Worm (Caenorhabditis elegans) whole organism, young adult: ENCODE data around the gene twk-5.

ENCODE experiments used
- B0019.2 ChIP-seq: fragments of 200-800 bp; sonication (Bioruptor generic); conservative IDR thresholded peaks from 2 replicates; pipeline ENCODE4 v1.3.6; 2022; ENCODE audit warnings: missing genetic modification reagents, missing genetic modification characterization, missing compliant biosample characterization
- B0261.1 ChIP-seq: sonication (generic microtip); optimal IDR thresholded peaks from 2 replicates; lab custom pipeline; 2016; ENCODE audit warnings: mild to moderate bottlenecking, missing genetic modification characterization, moderate library complexity, missing compliant biosample characterization
- C06A6.2 ChIP-seq: fragments of 200-800 bp; sonication (Bioruptor generic); conservative IDR thresholded peaks from 2 replicates; pipeline ENCODE4 v1.3.6; 2022; ENCODE audit warnings: missing genetic modification characterization, missing compliant biosample characterization
- F22D6.2 ChIP-seq: sonication (generic microtip); optimal IDR thresholded peaks from 2 replicates; lab custom pipeline; 2016; ENCODE audit warnings: mild to moderate bottlenecking, missing genetic modification characterization, missing compliant biosample characterization
- F39B2.1 ChIP-seq: fragments of 200-800 bp; sonication (Bioruptor generic); IDR thresholded peaks from 2 replicates; pipeline ENCODE4 v1.3.6; 2022; ENCODE audit warnings: missing genetic modification reagents, missing genetic modification characterization, missing compliant biosample characterization
- F52B5.7 ChIP-seq: sonication (generic microtip); optimal IDR thresholded peaks from 2 replicates; lab custom pipeline; 2016; ENCODE audit warnings: mild to moderate bottlenecking, missing genetic modification characterization, missing compliant biosample characterization
- F57A8.1 ChIP-seq: fragments of 200-800 bp; sonication (Bioruptor generic); optimal IDR thresholded peaks from 2 replicates; lab custom pipeline; 2018; ENCODE audit warnings: mild to moderate bottlenecking, missing genetic modification characterization, moderate library complexity, missing compliant biosample characterization
- K11D2.4 ChIP-seq: fragments of 200-800 bp; sonication (Bioruptor generic); IDR thresholded peaks from 2 replicates; pipeline ENCODE4 v1.3.6; 2022; ENCODE audit warnings: missing genetic modification reagents, missing genetic modification characterization, missing compliant biosample characterization
- T07F8.4 ChIP-seq: sonication (generic microtip); optimal IDR thresholded peaks from 2 replicates; lab custom pipeline; 2016; ENCODE audit warnings: mild to moderate bottlenecking, missing genetic modification characterization, moderate library complexity, missing compliant biosample characterization
- T26A5.8 ChIP-seq: sonication (generic microtip); optimal IDR thresholded peaks from 2 replicates; lab custom pipeline; 2016; ENCODE audit warnings: missing genetic modification characterization, missing compliant biosample characterization
- Y79H2A.3 ChIP-seq: fragments of 200-800 bp; sonication (Bioruptor generic); conservative IDR thresholded peaks from 2 replicates; pipeline ENCODE4 v1.3.6; 2022; ENCODE audit warnings: missing genetic modification reagents, missing genetic modification characterization, missing compliant biosample characterization
- ZK185.1 ChIP-seq: sonication (generic microtip); optimal IDR thresholded peaks from 2 replicates; lab custom pipeline; 2016; ENCODE audit warnings: mild to moderate bottlenecking, missing genetic modification characterization, missing compliant biosample characterization; ENCODE audit not compliant: poor library complexity, severe bottlenecking
- aptf-3 ChIP-seq: fragments of 200-800 bp; sonication (Bioruptor generic); IDR thresholded peaks from 2 replicates; pipeline ENCODE4 v1.3.6; 2022; ENCODE audit warnings: missing genetic modification characterization, missing compliant biosample characterization
- atf-7 ChIP-seq: sonication (generic microtip); optimal IDR thresholded peaks from 2 replicates; lab custom pipeline; 2017; ENCODE audit warnings: mild to moderate bottlenecking, missing genetic modification characterization, missing compliant biosample characterization
- attf-3 ChIP-seq: fragments of 200-800 bp; sonication (Bioruptor generic); conservative IDR thresholded peaks from 2 replicates; pipeline ENCODE4 v1.3.6; 2022; ENCODE audit warnings: missing genetic modification reagents, missing genetic modification characterization, missing compliant biosample characterization
- attf-5 ChIP-seq: fragments of 200-800 bp; sonication (Bioruptor generic); optimal IDR thresholded peaks from 2 replicates; lab custom pipeline; 2018; ENCODE audit warnings: mild to moderate bottlenecking, missing genetic modification characterization, missing compliant biosample characterization
- bed-2 ChIP-seq: fragments of 200-800 bp; sonication (Bioruptor generic); IDR thresholded peaks from 2 replicates; pipeline ENCODE4 v1.3.6; 2022; ENCODE audit warnings: missing genetic modification reagents, missing genetic modification characterization, missing compliant biosample characterization
- cebp-1 ChIP-seq, 2 experiments: fragments of 200-800 bp in 1 of 2; sonication (Bioruptor generic) in 1 of 2; sonication (generic microtip) in 1 of 2; IDR thresholded peaks in 1 of 2; optimal IDR thresholded peaks in 1 of 2; 2 replicates each; pipeline versions ENCODE4 v1.3.6 to Lab custom; 2017 to 2022; ENCODE audit warnings: missing compliant biosample characterization in 2 of 2, missing genetic modification characterization in 2 of 2, mild to moderate bottlenecking in 1 of 2, missing genetic modification reagents in 1 of 2, moderate library complexity in 1 of 2
- ceh-40 ChIP-seq: fragments of 200-800 bp; sonication (Bioruptor generic); IDR thresholded peaks from 2 replicates; pipeline ENCODE4 v1.3.6; 2022; ENCODE audit warnings: missing genetic modification characterization, missing compliant biosample characterization
- ceh-58 ChIP-seq: fragments of 200-800 bp; sonication (Bioruptor generic); IDR thresholded peaks from 2 replicates; pipeline ENCODE4 v1.3.6; 2022; ENCODE audit warnings: missing genetic modification characterization, missing compliant biosample characterization
- ceh-91 ChIP-seq: fragments of 200-800 bp; sonication (Bioruptor generic); IDR thresholded peaks from 2 replicates; pipeline ENCODE4 v1.3.6; 2022; ENCODE audit warnings: missing genetic modification reagents, missing genetic modification characterization, missing compliant biosample characterization
- die-1 ChIP-seq: sonication (generic microtip); optimal IDR thresholded peaks from 2 replicates; lab custom pipeline; 2016; ENCODE audit warnings: missing genotype, mild to moderate bottlenecking, missing genetic modification characterization, missing compliant biosample characterization
- dpff-1 ChIP-seq: sonication (generic microtip); optimal IDR thresholded peaks from 2 replicates; lab custom pipeline; 2017; ENCODE audit warnings: mild to moderate bottlenecking, missing genetic modification characterization, missing compliant biosample characterization
- ekl-4 ChIP-seq: fragments of 200-800 bp; sonication (Bioruptor generic); IDR thresholded peaks from 2 replicates; pipeline ENCODE4 v1.3.6; 2022; ENCODE audit warnings: missing genetic modification reagents, missing genetic modification characterization, missing compliant biosample characterization
- him-1 ChIP-seq: sonication (generic microtip); optimal IDR thresholded peaks from 2 replicates; lab custom pipeline; 2016; ENCODE audit warnings: missing genotype, missing genetic modification reagents, missing genetic modification characterization, missing compliant biosample characterization
- hlh-12 ChIP-seq: sonication (generic microtip); optimal IDR thresholded peaks from 2 replicates; lab custom pipeline; 2016; ENCODE audit warnings: missing genetic modification characterization, missing compliant biosample characterization
- hlh-26 ChIP-seq: fragments of 200-800 bp; sonication (Bioruptor generic); conservative IDR thresholded peaks from 2 replicates; pipeline ENCODE4 v1.3.6; 2022; ENCODE audit warnings: missing genetic modification reagents, missing genetic modification characterization, missing compliant biosample characterization
- let-526 ChIP-seq: fragments of 200-800 bp; sonication (Bioruptor generic); IDR thresholded peaks from 2 replicates; pipeline ENCODE4 v1.3.6; 2022; ENCODE audit warnings: missing genetic modification reagents, missing genetic modification characterization, missing compliant biosample characterization
- lin-26 ChIP-seq: fragments of 200-800 bp; sonication (Bioruptor generic); IDR thresholded peaks from 2 replicates; pipeline ENCODE4 v1.3.6; 2022; ENCODE audit warnings: missing genetic modification reagents, missing genetic modification characterization, missing compliant biosample characterization
- lsl-1 ChIP-seq: fragments of 200-800 bp; sonication (Bioruptor generic); optimal IDR thresholded peaks from 2 replicates; lab custom pipeline; 2018; ENCODE audit warnings: mild to moderate bottlenecking, missing genetic modification characterization, moderate library complexity, missing compliant biosample characterization
- lsy-27 ChIP-seq: sonication (generic microtip); optimal IDR thresholded peaks from 2 replicates; lab custom pipeline; 2017; ENCODE audit warnings: missing genetic modification characterization, mild to moderate bottlenecking, missing compliant biosample characterization, antibody characterized with exemption, missing genotype, borderline replicate concordance; ENCODE audit not compliant: insufficient read depth
- mcd-1 ChIP-seq: fragments of 200-800 bp; sonication (Bioruptor generic); IDR thresholded peaks from 2 replicates; pipeline ENCODE4 v1.3.6; 2022; ENCODE audit warnings: missing genetic modification reagents, missing genetic modification characterization, missing compliant biosample characterization
- mel-28 ChIP-seq: sonication (generic microtip); optimal IDR thresholded peaks from 2 replicates; lab custom pipeline; 2016; ENCODE audit warnings: borderline replicate concordance, mild to moderate bottlenecking, missing genetic modification characterization, missing compliant biosample characterization
- mxl-1 ChIP-seq: sonication (generic microtip); optimal IDR thresholded peaks from 2 replicates; lab custom pipeline; 2016; ENCODE audit warnings: missing genetic modification characterization, missing compliant biosample characterization
- nfya-2 ChIP-seq: fragments of 200-800 bp; sonication (Bioruptor generic); IDR thresholded peaks from 2 replicates; pipeline ENCODE4 v1.3.6; 2022; ENCODE audit warnings: missing genetic modification reagents, missing genetic modification characterization, missing compliant biosample characterization
- nhr-179 ChIP-seq: sonication (generic microtip); optimal IDR thresholded peaks from 2 replicates; lab custom pipeline; 2016; ENCODE audit warnings: mild to moderate bottlenecking, missing genetic modification characterization, missing compliant biosample characterization
- nhr-80 ChIP-seq: sonication (generic microtip); optimal IDR thresholded peaks from 2 replicates; lab custom pipeline; 2016; ENCODE audit warnings: missing genetic modification characterization, missing compliant biosample characterization
- rpc-1 ChIP-seq, 2 experiments: fragments of 150-350 bp in 1 of 2; sonication (generic microtip) in 1 of 2; optimal IDR thresholded peaks; 2 replicates each; lab custom pipeline; 2014 to 2018; ENCODE audit warnings: missing biosample characterization in 1 of 2, missing genetic modification characterization in 1 of 2, missing genetic modification reagents in 1 of 2, missing genotype in 1 of 2
- sdz-38 ChIP-seq: sonication (generic microtip); optimal IDR thresholded peaks from 2 replicates; lab custom pipeline; 2016; ENCODE audit warnings: missing genotype, missing genetic modification characterization, missing compliant biosample characterization
- snpc-1.3 ChIP-seq: sonication (generic microtip); optimal IDR thresholded peaks from 2 replicates; lab custom pipeline; 2017; ENCODE audit warnings: missing genetic modification characterization, mild to moderate bottlenecking, missing compliant biosample characterization, antibody characterized with exemption, moderate library complexity, missing genotype, missing genetic modification reagents; ENCODE audit not compliant: insufficient read depth
- somi-1 ChIP-seq: fragments of 200-800 bp; sonication (Bioruptor generic); optimal IDR thresholded peaks from 2 replicates; lab custom pipeline; 2018; ENCODE audit warnings: mild to moderate bottlenecking, missing genetic modification characterization, missing compliant biosample characterization
- tbp1 ChIP-seq: fragments of 200-800 bp; sonication (Bioruptor generic); optimal IDR thresholded peaks from 2 replicates; lab custom pipeline; 2018; ENCODE audit warnings: mild to moderate bottlenecking, missing genetic modification characterization, missing compliant biosample characterization
- xnd-1 ChIP-seq: sonication (generic microtip); optimal IDR thresholded peaks from 2 replicates; lab custom pipeline; 2016; ENCODE audit warnings: missing genotype, missing genetic modification reagents, missing genetic modification characterization, missing compliant biosample characterization
- ztf-25 ChIP-seq: fragments of 200-800 bp; sonication (Bioruptor generic); IDR thresholded peaks from 2 replicates; pipeline ENCODE4 v1.3.6; 2022; ENCODE audit warnings: missing genetic modification reagents, missing genetic modification characterization, missing compliant biosample characterization
- ztf-26 ChIP-seq: sonication (generic microtip); optimal IDR thresholded peaks from 2 replicates; lab custom pipeline; 2017; ENCODE audit warnings: missing genetic modification characterization, missing compliant biosample characterization
- ztf-3 ChIP-seq: fragments of 200-800 bp; sonication (Bioruptor generic); optimal IDR thresholded peaks from 2 replicates; lab custom pipeline; 2018; ENCODE audit warnings: mild to moderate bottlenecking, missing genetic modification characterization, missing compliant biosample characterization
- ztf-6 ChIP-seq: fragments of 200-800 bp; sonication (Bioruptor generic); IDR thresholded peaks from 2 replicates; pipeline ENCODE4 v1.3.6; 2022; ENCODE audit warnings: missing genetic modification reagents, missing genetic modification characterization, missing compliant biosample characterization

twk-5 gene

DNA sequence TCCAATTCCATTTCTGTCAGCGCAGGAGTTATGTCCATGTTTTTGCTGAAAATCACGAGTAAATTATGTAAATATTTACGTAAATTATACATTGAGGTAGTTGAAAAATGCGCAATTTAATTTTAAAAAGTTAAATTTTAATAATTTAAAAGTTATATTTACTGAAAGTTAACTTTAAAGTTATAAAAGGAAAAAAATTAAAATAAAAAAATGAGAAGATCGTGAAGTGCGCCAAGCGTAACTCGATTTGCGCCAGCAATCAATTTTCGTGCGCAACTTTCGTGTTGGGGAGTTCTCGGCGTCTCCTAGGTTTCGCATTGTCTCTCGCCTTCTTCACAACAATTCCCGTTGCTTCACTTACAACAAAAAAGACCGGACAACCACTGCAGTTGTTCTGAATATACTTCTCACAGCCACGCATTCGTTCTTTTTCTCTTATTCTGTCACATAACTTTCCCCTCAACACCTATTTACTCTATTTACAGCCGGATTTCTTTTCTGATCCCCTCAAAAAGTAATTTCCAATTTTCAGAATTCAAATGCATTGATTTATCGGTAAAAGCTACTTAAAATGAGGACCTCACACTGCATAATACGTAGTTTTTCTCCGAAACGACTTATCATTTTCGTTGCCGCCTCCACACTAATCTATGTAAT lies 11.4 kb downstream of the twk-5 start, which contains the start of the genes metl-1 and W02B12.11 (continued):
- TF ChIP-seq ceh-91 (GFP tag; lab: Robert Waterston, UW) (peak; percentile 35; the same call in 1 of the 2 replicates), lsy-27 (no peak), die-1 (tag; lab: Kevin White, UChicago) (peak; percentile 33), ceh-58 (GFP tag; lab: Robert Waterston, UW) (no peak), nfya-2 (no peak), nhr-179 (tag; lab: Kevin White, UChicago) (no peak), mcd-1 (peak; percentile 88), ceh-40 (GFP tag; lab: Robert Waterston, UW) (no peak), Y79H2A.3 (GFP tag; lab: Robert Waterston, UW) (no peak), sdz-38 (tag; lab: Kevin White, UChicago) (no peak), aptf-3 (GFP tag; lab: Robert Waterston, UW) (no peak), cebp-1 (GFP tag; IDR thresholded peaks at IDR 0.05; lab: Robert Waterston, UW) (0 out of 2 replicates have a peak, but pooled peaks have one; percentile 13), cebp-1 (tag; optimal IDR thresholded peaks at IDR 0.05; lab: Kevin White, UChicago) (peak; percentile 82), tbp1 (GFP tag; lab: Kevin White, UChicago) (peak; percentile 68), snpc-1.3 (no peak), hlh-26 (no peak), somi-1 (GFP tag; lab: Kevin White, UChicago) (peak; percentile 50), lin-26 (peak; percentile 59; the same call in 1 of the 2 replicates), T07F8.4 (tag; lab: Kevin White, UChicago) (no peak), ekl-4 (GFP tag; lab: Robert Waterston, UW) (peak; percentile 92), mxl-1 (tag; lab: Kevin White, UChicago) (no peak), ztf-3 (GFP tag; lab: Kevin White, UChicago) (no peak), K11D2.4 (GFP tag; lab: Robert Waterston, UW) (peak; percentile 83), attf-3 (GFP tag; lab: Robert Waterston, UW) (peak; percentile 69), ztf-25 (GFP tag; lab: Robert Waterston, UW) (no peak), dpff-1 (no peak), F22D6.2 (tag; lab: Kevin White, UChicago) (peak; percentile 43), F52B5.7 (tag; lab: Kevin White, UChicago) (no peak), xnd-1 (tag; lab: Kevin White, UChicago) (peak; percentile 61), attf-5 (GFP tag; lab: Kevin White, UChicago) (peak; percentile 78), B0261.1 (peak; percentile 3), F57A8.1 (GFP tag; lab: Kevin White, UChicago) (no peak), C06A6.2 (GFP tag; lab: Robert Waterston, UW) (peak; percentile 69), rpc-1 (optimal IDR thresholded peaks at IDR 0.05; lab: Kevin White, UChicago) (no peak), rpc-1 (tag; optimal IDR thresholded peaks at IDR 0.05; lab: Kevin White, UChicago) (no peak), him-1 (tag; lab: Kevin White, UChicago) (no peak), ztf-6 (GFP tag; lab: Robert Waterston, UW) (no peak), ztf-26 (tag; lab: Kevin White, UChicago) (peak; percentile 44), ZK185.1 (peak; percentile 69), nhr-80 (tag; lab: Kevin White, UChicago) (peak; percentile 55), mel-28 (tag; lab: Kevin White, UChicago) (no peak), B0019.2 (GFP tag; lab: Robert Waterston, UW) (no peak; the same call in 1 of the 2 replicates), T26A5.8 (tag; lab: Kevin White, UChicago) (no peak), lsl-1 (GFP tag; lab: Kevin White, UChicago) (peak; percentile 75), hlh-12 (tag; lab: Kevin White, UChicago) (no peak), atf-7 (tag; lab: Kevin White, UChicago) (peak; percentile 53), bed-2 (GFP tag; lab: Robert Waterston, UW) (no peak), F39B2.1 (GFP tag; lab: Robert Waterston, UW) (no peak), let-526 (GFP tag; lab: Robert Waterston, UW) (no peak)
